Fruit fly (Drosophila melanogaster): ENCODE measurements around the gene Torsin.

Torsin gene

DNA sequence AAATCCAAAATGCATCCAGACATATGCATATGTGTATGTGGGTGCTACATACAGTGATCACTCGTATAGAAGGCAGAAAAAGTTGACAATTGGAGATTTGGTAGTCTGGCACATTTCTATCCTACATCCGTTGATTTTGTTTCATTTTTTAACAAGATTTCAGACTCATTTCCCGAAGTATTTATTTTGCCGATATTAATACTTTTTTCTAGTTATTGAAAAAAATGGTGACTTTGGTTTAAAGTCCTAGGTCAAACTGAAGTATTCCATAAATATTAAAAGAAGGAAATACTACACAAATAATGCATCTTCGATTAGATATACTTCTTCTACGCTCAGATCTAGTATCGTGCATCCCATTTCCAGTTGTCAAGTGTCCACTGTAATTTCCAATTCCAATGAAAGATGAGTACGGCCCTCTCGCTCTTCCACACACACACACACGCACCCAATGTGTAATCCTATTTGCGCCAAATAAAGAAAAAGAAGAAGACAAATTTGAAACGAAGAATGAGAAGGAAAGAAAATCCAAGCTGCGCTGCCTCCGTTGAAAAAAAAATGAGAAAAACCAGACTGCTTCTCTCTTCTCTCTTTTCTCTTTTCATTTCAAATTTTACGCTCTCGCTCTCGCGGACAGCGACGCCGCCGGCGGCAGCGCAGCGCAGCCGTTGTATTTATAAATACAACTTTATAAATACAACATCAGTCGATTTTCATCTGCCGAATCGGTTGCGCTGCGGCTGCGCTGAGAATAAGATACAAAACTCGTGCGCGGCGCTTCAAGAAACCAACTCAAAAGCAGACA, 32.8 kb downstream of the Torsin start, which contains the start of gene peb:
peb (plus strand) TSS at position 700 of the 805 bp plus-strand sequence.
- no peak for TF ChIP-seq CG8478 (optimal IDR thresholded peaks at IDR 0.05)

DNA sequence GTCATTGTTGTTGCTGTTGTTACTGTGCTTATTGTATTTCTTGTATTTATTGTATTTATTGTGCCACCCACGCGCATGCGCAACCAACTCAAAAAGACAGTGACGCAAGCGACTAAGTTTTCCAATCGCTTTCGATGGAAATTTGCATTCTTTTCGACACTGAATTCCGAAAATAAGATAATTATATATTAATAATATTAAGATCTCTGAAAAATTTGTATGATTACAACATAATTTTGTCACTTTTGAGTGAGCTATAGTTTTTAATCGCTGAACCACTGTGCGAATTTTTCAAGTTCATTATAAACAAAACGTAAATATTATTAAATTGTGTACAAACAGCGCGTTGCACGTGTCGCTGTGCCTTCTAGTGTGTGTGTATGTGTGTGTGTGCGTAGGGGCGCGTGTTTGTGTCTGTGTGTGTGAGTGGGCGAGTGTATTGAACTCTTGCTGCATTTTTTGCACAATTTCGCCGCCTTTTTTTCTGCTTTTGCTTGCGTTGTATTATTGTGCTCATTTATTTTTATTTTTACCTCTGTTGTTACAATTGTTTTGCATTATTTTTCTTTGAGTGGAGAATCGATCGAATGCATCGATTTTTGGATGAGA, 34.0 kb downstream of the Torsin start:
- no peak for TF ChIP-seq CG8478 (optimal IDR thresholded peaks at IDR 0.05)

DNA sequence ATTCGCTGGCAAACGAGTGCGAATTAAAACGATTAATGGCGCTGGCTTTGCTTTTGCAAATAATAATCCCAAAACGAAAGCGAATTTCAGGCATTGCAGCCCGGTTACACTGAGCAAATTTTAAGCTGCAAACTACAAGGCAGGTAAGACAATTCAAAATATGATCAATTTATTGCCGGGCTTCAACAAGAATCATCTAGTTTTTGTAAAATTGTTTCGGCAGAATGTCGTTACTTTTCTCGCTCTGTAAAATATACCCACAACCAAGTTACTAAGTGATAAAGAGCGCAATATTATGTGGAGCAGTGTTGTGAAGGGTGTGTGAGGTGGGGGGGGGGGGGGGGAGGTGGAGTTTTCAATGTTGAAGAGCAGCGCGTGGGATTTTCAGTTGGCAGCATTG, 34.9 kb downstream of the Torsin start:
- TF ChIP-seq CTCF (optimal IDR thresholded peaks at IDR 0.05) (no peak), CG8478 (optimal IDR thresholded peaks at IDR 0.05) (no peak)

DNA sequence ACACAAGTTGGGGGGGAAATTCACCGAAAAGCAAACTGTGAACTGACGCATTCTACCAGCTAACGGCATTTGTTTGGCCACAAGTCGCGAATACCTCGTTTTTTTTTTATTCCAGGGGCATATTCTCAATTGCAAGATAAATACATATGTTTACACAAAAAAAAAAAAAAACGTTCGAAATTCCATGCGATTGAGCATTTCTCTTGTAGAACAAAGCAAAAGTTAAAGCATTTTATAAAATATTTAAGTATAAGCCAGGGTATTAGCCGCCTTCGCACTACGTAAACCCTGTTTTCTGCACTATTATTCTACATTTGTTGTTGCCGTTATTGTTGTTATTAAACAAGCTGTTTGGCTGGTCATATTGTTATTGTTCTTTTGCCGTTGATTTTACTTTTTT, 35.5 kb downstream of the Torsin start:
- TF ChIP-seq CTCF (optimal IDR thresholded peaks at IDR 0.05) = no peak
- TF ChIP-seq CG8478 (optimal IDR thresholded peaks at IDR 0.05) = no peak

DNA sequence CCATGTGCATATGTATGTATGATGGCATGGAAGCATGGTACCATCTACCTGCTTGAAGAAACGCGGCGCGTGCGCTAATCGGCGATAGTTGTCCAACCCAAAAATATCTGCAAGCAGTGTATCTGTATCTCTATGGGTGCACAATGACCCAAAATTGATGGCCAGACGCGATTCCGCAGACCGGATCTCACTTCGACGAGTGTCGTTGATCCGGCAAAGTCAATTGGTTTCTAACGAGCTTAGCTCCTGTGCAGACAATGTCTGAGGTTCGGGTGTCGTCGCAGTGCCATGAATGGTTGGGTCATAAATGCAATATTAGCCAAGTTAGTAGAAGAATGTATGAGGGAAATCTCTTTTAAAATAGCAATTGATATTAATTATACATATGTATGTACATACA, 36.2 kb downstream of the Torsin start:
- no peak for TF ChIP-seq CTCF (optimal IDR thresholded peaks at IDR 0.05)
- TF ChIP-seq CG8478 (optimal IDR thresholded peaks at IDR 0.05) = no peak

DNA sequence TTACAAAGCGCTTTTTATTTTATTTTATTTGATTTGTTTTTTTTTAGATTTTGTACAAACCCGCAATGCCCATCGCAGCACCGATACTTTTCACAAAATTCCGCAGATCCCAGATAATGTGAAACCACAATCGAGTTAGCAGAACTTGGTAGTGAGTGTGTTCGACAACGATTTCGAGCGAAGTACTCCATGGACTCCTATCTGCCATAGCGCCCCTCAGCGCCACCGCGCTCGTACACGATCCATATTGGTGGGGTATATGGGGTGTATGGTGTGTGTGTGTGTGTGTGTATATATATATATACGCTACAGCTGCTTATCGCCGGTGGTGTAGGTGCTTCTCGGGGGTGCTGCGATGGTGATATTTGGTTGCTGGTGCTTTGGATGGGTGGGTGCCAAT, 37.4 kb downstream of the Torsin start:
- TF ChIP-seq CG8478 (optimal IDR thresholded peaks at IDR 0.05) (no peak), CTCF (optimal IDR thresholded peaks at IDR 0.05) (no peak)

DNA sequence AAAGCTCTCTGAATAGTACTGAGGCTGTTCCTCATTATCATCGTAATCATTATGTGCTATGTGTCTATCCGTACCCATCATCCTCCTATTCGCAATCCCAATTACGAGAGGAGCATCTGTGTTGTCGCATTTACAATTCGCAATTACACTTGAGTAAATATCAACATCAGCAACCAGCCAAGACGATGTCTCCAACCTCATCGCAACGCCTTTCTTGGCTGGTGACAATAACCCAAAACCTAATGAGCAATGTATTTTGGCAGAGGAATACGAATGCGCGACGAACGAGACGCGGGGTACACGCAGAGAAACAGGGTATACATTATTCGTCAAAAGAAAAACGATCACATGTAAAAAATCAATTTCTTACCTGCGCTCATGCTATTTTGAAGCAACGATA, 39.4 kb downstream of the Torsin start:
- TF ChIP-seq CG8478 (optimal IDR thresholded peaks at IDR 0.05) = no peak
- TF ChIP-seq CTCF (optimal IDR thresholded peaks at IDR 0.05) = no peak

DNA sequence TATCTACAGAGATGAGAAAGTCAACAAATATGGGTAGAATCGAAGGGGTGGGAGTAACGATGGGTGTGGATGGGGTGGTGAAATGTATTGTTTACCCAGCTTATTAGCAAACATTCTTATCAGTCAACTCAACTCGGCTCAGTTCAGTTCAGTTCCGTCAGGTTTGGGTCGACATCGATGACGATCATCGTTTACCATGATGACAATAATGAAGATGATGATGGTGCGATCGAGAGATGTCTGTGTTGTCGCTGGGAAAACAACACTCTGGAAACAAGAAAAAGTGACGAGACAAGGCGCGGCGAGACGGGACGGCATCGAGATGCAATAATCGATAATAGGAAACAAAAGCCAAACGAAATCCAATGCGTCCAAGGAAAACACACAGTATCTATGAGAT, 40.1 kb downstream of the Torsin start:
- no peak for TF ChIP-seq CG8478 (optimal IDR thresholded peaks at IDR 0.05)
- TF ChIP-seq CTCF (optimal IDR thresholded peaks at IDR 0.05) = no peak

DNA sequence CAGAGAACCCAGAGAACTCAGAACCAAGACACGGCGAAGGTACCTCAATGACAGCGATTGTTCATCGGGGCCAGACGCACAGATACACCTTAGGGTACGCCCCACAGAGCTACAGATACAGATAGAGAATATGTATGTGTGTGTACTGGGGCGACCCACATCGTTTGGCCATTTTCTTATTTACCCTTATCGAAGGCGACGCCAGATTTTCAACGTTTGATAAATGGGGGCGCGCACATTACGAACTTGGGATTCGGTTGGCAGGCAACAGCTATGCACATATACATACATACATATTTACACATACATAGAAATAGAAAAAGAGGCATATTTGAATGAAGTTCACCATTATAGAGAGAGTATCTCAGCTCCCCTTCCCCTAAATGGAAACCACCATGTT, 43.4 kb downstream of the Torsin start:
- TF ChIP-seq CTCF (optimal IDR thresholded peaks at IDR 0.05) (no peak), CG8478 (optimal IDR thresholded peaks at IDR 0.05) (no peak)

DNA sequence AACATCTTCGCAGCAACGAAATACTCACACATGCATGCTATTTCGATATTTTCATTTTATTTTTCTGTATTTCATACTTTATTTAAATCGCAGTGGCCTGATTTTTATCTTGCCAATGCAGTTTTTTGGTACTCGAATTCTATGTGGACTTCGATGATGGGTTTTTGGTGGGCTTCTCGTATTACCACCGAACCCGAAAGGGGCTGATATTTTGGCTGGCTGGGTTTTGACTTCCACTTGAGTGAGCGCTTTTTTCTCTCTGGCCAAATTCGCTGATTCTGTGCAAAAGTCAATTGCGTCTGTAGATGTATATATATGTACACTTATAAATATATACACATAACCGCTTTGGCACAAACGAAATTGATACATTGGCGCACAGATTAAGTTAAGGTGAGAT, 44.5 kb downstream of the Torsin start:
- TF ChIP-seq CTCF (optimal IDR thresholded peaks at IDR 0.05) = no peak
- no peak for TF ChIP-seq CG8478 (optimal IDR thresholded peaks at IDR 0.05)

DNA sequence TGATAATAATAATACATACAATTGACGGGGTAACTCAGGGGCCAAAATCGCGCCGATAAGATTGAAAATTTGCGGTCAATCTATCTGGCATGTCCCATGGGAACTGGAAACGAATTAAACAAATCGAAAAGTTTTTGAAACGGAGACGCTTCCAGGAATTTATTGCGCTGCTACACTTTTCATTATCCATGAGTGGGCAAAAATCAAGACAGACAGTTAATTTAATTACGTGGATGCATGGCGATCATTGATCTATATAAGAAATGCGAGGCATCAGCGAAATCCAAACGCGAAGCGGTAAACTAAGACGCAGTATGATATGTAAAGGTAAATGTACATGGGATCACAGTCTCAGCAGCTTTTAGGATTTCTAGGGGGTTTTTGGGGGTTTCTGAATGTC, 45.3 kb downstream of the Torsin start:
- no peak for TF ChIP-seq CTCF (optimal IDR thresholded peaks at IDR 0.05)
- no peak for TF ChIP-seq CG8478 (optimal IDR thresholded peaks at IDR 0.05)

DNA sequence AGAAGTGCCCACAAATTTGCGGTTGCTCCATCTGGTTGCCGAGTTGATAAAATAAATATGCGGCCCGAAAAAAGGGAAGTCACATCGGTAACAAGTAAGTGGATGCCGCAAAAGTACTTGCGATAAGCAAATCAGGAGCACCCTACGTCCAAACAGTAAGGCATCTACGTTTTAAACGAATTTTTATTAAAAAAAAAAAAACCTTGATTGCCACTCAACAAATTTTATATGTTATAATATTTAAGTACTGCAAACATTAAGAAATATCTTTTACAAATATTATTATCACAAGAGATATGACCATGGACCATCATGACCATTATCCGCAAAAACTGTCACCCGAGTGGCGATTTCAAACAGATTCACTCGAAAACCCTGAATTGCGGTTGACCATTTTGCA, 45.7 kb downstream of the Torsin start:
- TF ChIP-seq CG8478 (optimal IDR thresholded peaks at IDR 0.05) (no peak), CTCF (optimal IDR thresholded peaks at IDR 0.05) (no peak)

DNA sequence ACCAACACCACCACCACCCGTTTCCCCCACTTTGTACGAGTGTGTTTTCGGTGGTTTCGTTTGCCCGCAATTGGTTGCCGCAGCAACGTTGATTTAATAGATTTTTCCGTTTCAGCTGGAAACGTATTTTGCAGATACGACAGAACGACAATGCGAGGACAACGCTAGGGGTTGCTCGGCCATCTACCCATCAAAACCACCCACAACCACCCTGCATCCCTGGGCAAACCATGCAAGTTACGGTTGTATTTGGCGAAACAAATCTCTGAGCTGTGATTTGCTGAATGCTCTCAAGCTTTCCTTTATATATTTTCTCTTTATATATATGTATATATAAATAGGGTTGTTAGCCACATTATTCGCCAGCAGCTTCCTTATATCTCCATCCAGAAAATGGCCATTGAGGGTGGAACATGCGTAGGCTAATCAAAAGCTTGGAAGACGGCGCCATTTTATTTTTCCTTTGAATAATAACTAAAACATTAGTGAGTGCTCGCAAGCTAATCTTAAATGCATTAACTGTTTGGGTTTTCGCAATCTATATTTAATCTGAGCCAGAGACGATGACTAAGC, 49.8 kb downstream of the Torsin start:
- TF ChIP-seq CTCF (optimal IDR thresholded peaks at IDR 0.05) = no peak
- no peak for TF ChIP-seq CG8478 (optimal IDR thresholded peaks at IDR 0.05)

Data from S2 (cell line).